Fruit fly (Drosophila melanogaster) whole organism, prepupa: ENCODE data around the gene DZIP1.

ENCODE experiments used
- Blimp-1 ChIP-seq: fragments of 200-800 bp; sonication (Bioruptor generic); optimal IDR thresholded peaks from 3 replicates; lab custom pipeline; 2017; ENCODE audit warnings: missing biosample characterization, missing genetic modification characterization, mild to moderate bottlenecking, moderate library complexity, missing genetic modification reagents
- CG10631 ChIP-seq: fragments of 200-800 bp; sonication (Bioruptor generic); optimal IDR thresholded peaks from 2 replicates; lab custom pipeline; 2016; ENCODE audit warnings: missing biosample characterization, missing genetic modification characterization
- CG10669 ChIP-seq: fragments of 200-800 bp; sonication (Bioruptor generic); optimal IDR thresholded peaks from 3 replicates; lab custom pipeline; 2018; ENCODE audit warnings: missing biosample characterization, mild to moderate bottlenecking, missing genetic modification characterization, moderate library complexity
- CG11294 ChIP-seq: fragments of 200-800 bp; sonication (Bioruptor generic); IDR thresholded peaks from 2 replicates; pipeline ENCODE4 v1.3.6; 2022; ENCODE audit warnings: missing biosample characterization, missing genetic modification characterization
- CG11762 ChIP-seq: fragments of 200-800 bp; sonication (Bioruptor generic); optimal IDR thresholded peaks from 3 replicates; lab custom pipeline; 2016; ENCODE audit warnings: missing biosample characterization, missing genetic modification characterization; ENCODE audit not compliant: insufficient read depth
- CG11902 ChIP-seq: fragments of 200-800 bp; sonication (Bioruptor generic); optimal IDR thresholded peaks from 3 replicates; lab custom pipeline; 2016; ENCODE audit warnings: missing biosample characterization, missing genetic modification characterization
- CG1621 ChIP-seq: fragments of 200-800 bp; sonication (Bioruptor generic); optimal IDR thresholded peaks from 3 replicates; lab custom pipeline; 2018; ENCODE audit warnings: missing biosample characterization, mild to moderate bottlenecking, missing genetic modification characterization
- CG16779 ChIP-seq: fragments of 200-800 bp; sonication (Bioruptor generic); optimal IDR thresholded peaks from 3 replicates; lab custom pipeline; 2017; ENCODE audit warnings: missing biosample characterization, mild to moderate bottlenecking, missing genetic modification characterization
- CG3032 ChIP-seq: fragments of 200-800 bp; optimal IDR thresholded peaks from 2 replicates; lab custom pipeline; 2019; ENCODE audit warnings: missing biosample characterization, mild to moderate bottlenecking, missing genetic modification characterization, moderate library complexity
- CG32006 ChIP-seq: fragments of 200-800 bp; sonication (Bioruptor generic); optimal IDR thresholded peaks from 3 replicates; lab custom pipeline; 2017; ENCODE audit warnings: missing biosample characterization, mild to moderate bottlenecking, missing genetic modification characterization
- CG34406 ChIP-seq: fragments of 200-800 bp; sonication (Bioruptor generic); optimal IDR thresholded peaks from 3 replicates; lab custom pipeline; 2016; ENCODE audit warnings: missing biosample characterization, missing genetic modification characterization
- CG3919 ChIP-seq: fragments of 200-800 bp; sonication (Bioruptor generic); optimal IDR thresholded peaks from 3 replicates; lab custom pipeline; 2016; ENCODE audit warnings: missing biosample characterization, missing genetic modification characterization
- CG4318 ChIP-seq: fragments of 200-800 bp; sonication (Bioruptor generic); optimal IDR thresholded peaks from 3 replicates; lab custom pipeline; 2017; ENCODE audit warnings: missing biosample characterization, mild to moderate bottlenecking, missing genetic modification characterization
- CG6163 ChIP-seq: fragments of 200-800 bp; sonication (Bioruptor generic); IDR thresholded peaks from 3 replicates; pipeline ENCODE4 v1.3.6; 2022; ENCODE audit warnings: missing biosample characterization, missing genetic modification characterization
- CG6792 ChIP-seq: fragments of 200-800 bp; sonication (Bioruptor generic); optimal IDR thresholded peaks from 3 replicates; lab custom pipeline; 2016; ENCODE audit warnings: missing biosample characterization, missing genetic modification characterization
- CG6808 ChIP-seq: fragments of 200-800 bp; sonication (Bioruptor generic); optimal IDR thresholded peaks from 3 replicates; lab custom pipeline; 2017; ENCODE audit warnings: missing biosample characterization, missing genetic modification characterization, mild to moderate bottlenecking, moderate library complexity, missing genetic modification reagents
- CG6854 ChIP-seq: fragments of 200-800 bp; sonication (Bioruptor generic); optimal IDR thresholded peaks from 2 replicates; lab custom pipeline; 2017; ENCODE audit warnings: missing biosample characterization, mild to moderate bottlenecking, missing genetic modification characterization
- CG7368 ChIP-seq: fragments of 200-800 bp; sonication (Bioruptor generic); optimal IDR thresholded peaks from 3 replicates; lab custom pipeline; 2016; ENCODE audit warnings: missing biosample characterization, missing genetic modification characterization
- CG8119 ChIP-seq: fragments of 200-800 bp; sonication (Bioruptor generic); IDR thresholded peaks from 3 replicates; pipeline ENCODE4 v1.3.6; 2022; ENCODE audit warnings: missing biosample characterization, missing genetic modification characterization
- CG8632 ChIP-seq: fragments of 200-800 bp; sonication (Bioruptor generic); optimal IDR thresholded peaks from 3 replicates; lab custom pipeline; 2016; ENCODE audit warnings: missing biosample characterization, missing genetic modification characterization
- CG9139 ChIP-seq: fragments of 200-800 bp; sonication (Bioruptor generic); optimal IDR thresholded peaks from 3 replicates; lab custom pipeline; 2017; ENCODE audit warnings: missing biosample characterization, mild to moderate bottlenecking, missing genetic modification characterization
- Eip75B ChIP-seq: fragments of 200-800 bp; sonication (Bioruptor generic); optimal IDR thresholded peaks from 3 replicates; lab custom pipeline; 2016; ENCODE audit warnings: missing biosample characterization, missing genetic modification characterization
- Eip78C ChIP-seq: fragments of 200-800 bp; sonication (Bioruptor generic); peaks from one replicate; lab custom pipeline; 2016; ENCODE audit warnings: missing biosample characterization, missing genetic modification characterization
- Eip93F ChIP-seq: fragments of 200-800 bp; sonication (Bioruptor generic); optimal IDR thresholded peaks from 2 replicates; lab custom pipeline; 2016; ENCODE audit warnings: missing biosample characterization, mild to moderate bottlenecking, missing genetic modification characterization
- Ets21C ChIP-seq: fragments of 200-800 bp; sonication (Bioruptor generic); optimal IDR thresholded peaks from 3 replicates; lab custom pipeline; 2016; ENCODE audit warnings: missing biosample characterization, missing genetic modification characterization
- Ets96B ChIP-seq: fragments of 200-800 bp; optimal IDR thresholded peaks from 2 replicates; lab custom pipeline; 2019; ENCODE audit warnings: missing biosample characterization, mild to moderate bottlenecking, missing genetic modification characterization, moderate library complexity
- Gug ChIP-seq: fragments of 200-800 bp; sonication (Bioruptor generic); IDR thresholded peaks from 2 replicates; pipeline ENCODE4 v1.3.6; 2022; ENCODE audit warnings: missing biosample characterization, missing genetic modification characterization
- Hr38 ChIP-seq: sonication (Bioruptor generic); optimal IDR thresholded peaks from 2 replicates; lab custom pipeline; 2016; ENCODE audit warnings: missing biosample characterization, missing genetic modification characterization
- Hr39 ChIP-seq: fragments of 200-800 bp; sonication (Bioruptor generic); optimal IDR thresholded peaks from 2 replicates; lab custom pipeline; 2016; ENCODE audit warnings: missing biosample characterization, missing genetic modification characterization
- Hr4 ChIP-seq: fragments of 200-800 bp; sonication (Bioruptor generic); optimal IDR thresholded peaks from 3 replicates; lab custom pipeline; 2016; ENCODE audit warnings: missing biosample characterization, missing genetic modification characterization
- Lpt ChIP-seq: fragments of 200-800 bp; sonication (Bioruptor generic); optimal IDR thresholded peaks from 3 replicates; lab custom pipeline; 2016; ENCODE audit warnings: missing biosample characterization, missing genetic modification characterization
- Met ChIP-seq: fragments of 200-800 bp; sonication (Bioruptor generic); optimal IDR thresholded peaks from 3 replicates; lab custom pipeline; 2016; ENCODE audit warnings: missing biosample characterization, missing genetic modification characterization
- OdsH ChIP-seq: fragments of 200-800 bp; sonication (Bioruptor generic); optimal IDR thresholded peaks from 3 replicates; lab custom pipeline; 2016; ENCODE audit warnings: missing biosample characterization, missing genetic modification characterization
- Smox ChIP-seq: fragments of 200-800 bp; sonication (Bioruptor generic); optimal IDR thresholded peaks from 3 replicates; lab custom pipeline; 2016; ENCODE audit warnings: missing biosample characterization, missing genetic modification characterization
- Sox102F ChIP-seq: fragments of 200-800 bp; sonication (Bioruptor generic); optimal IDR thresholded peaks from 2 replicates; lab custom pipeline; 2016; ENCODE audit warnings: missing biosample characterization, mild to moderate bottlenecking, missing genetic modification characterization
- Sox14 ChIP-seq: fragments of 200-800 bp; sonication (Bioruptor generic); optimal IDR thresholded peaks from 3 replicates; lab custom pipeline; 2016; ENCODE audit warnings: missing biosample characterization, missing genetic modification characterization
- Sox15 ChIP-seq: fragments of 200-800 bp; sonication (Bioruptor generic); optimal IDR thresholded peaks from 3 replicates; lab custom pipeline; 2016; ENCODE audit warnings: missing biosample characterization, missing genetic modification characterization
- acj6 ChIP-seq: fragments of 200-800 bp; sonication (Bioruptor generic); optimal IDR thresholded peaks from 3 replicates; lab custom pipeline; 2016; ENCODE audit warnings: missing biosample characterization, missing genetic modification characterization
- cyc ChIP-seq: fragments of 200-800 bp; sonication (Bioruptor generic); optimal IDR thresholded peaks from 3 replicates; lab custom pipeline; 2016; ENCODE audit warnings: missing biosample characterization, missing genetic modification characterization
- dac ChIP-seq: fragments of 200-800 bp; sonication (Bioruptor generic); optimal IDR thresholded peaks from 2 replicates; lab custom pipeline; 2017; ENCODE audit warnings: missing biosample characterization, mild to moderate bottlenecking, missing genetic modification characterization
- dsx ChIP-seq: fragments of 200-800 bp; optimal IDR thresholded peaks from 3 replicates; lab custom pipeline; 2019; ENCODE audit warnings: missing biosample characterization, mild to moderate bottlenecking, missing genetic modification characterization, moderate library complexity; ENCODE audit not compliant: poor library complexity, severe bottlenecking
- eg ChIP-seq: fragments of 200-800 bp; sonication (Bioruptor generic); IDR thresholded peaks from 3 replicates; pipeline ENCODE4 v1.3.6; 2022; ENCODE audit warnings: missing biosample characterization, missing genetic modification characterization
- fd59A ChIP-seq: fragments of 200-800 bp; sonication (Bioruptor generic); optimal IDR thresholded peaks from 2 replicates; lab custom pipeline; 2017; ENCODE audit warnings: missing biosample characterization, mild to moderate bottlenecking, missing genetic modification characterization, missing genetic modification reagents
- fkh ChIP-seq: fragments of 200-800 bp; sonication (Bioruptor generic); optimal IDR thresholded peaks from 3 replicates; lab custom pipeline; 2017; ENCODE audit warnings: missing biosample characterization, mild to moderate bottlenecking, missing genetic modification characterization, moderate library complexity
- lz ChIP-seq: fragments of 200-800 bp; sonication (Bioruptor generic); optimal IDR thresholded peaks from 3 replicates; lab custom pipeline; 2016; ENCODE audit warnings: missing biosample characterization, missing genetic modification characterization
- pdm3 ChIP-seq: fragments of 200-800 bp; sonication (Bioruptor generic); optimal IDR thresholded peaks from 3 replicates; lab custom pipeline; 2016; ENCODE audit warnings: missing biosample characterization, missing genetic modification characterization
- salr ChIP-seq, 2 experiments: fragments of 200-800 bp; sonication (Bioruptor generic); optimal IDR thresholded peaks; 3 replicates each; lab custom pipeline; 2016 to 2018; ENCODE audit warnings: missing biosample characterization in 2 of 2, missing genetic modification characterization in 2 of 2, mild to moderate bottlenecking in 1 of 2
- spab ChIP-seq: fragments of 200-800 bp; sonication (Bioruptor generic); optimal IDR thresholded peaks from 2 replicates; lab custom pipeline; 2017; ENCODE audit warnings: missing biosample characterization, mild to moderate bottlenecking, missing genetic modification characterization, missing genetic modification reagents
- svp ChIP-seq: fragments of 200-800 bp; sonication (Bioruptor generic); peaks from one replicate; lab custom pipeline; 2016; ENCODE audit warnings: missing biosample characterization, missing genetic modification characterization
- topi ChIP-seq: fragments of 200-800 bp; sonication (Bioruptor generic); optimal IDR thresholded peaks from 3 replicates; lab custom pipeline; 2016; ENCODE audit warnings: missing biosample characterization, missing genetic modification characterization

The DZIP1 gene

dm6 chr3R:24556554-24556953 is 41.5 kb downstream of the DZIP1 start:
- no peak for TF ChIP-seq CG6163 (GFP tag; lab: Robert Waterston, UW)
- no peak for TF ChIP-seq salr (GFP tag; optimal IDR thresholded peaks at IDR 0.05; lab: Kevin White, UChicago)
- TF ChIP-seq dsx (GFP tag; lab: Kevin White, UChicago): no peak
- no peak for TF ChIP-seq CG11902 (GFP tag; lab: Kevin White, UChicago)

DNA sequence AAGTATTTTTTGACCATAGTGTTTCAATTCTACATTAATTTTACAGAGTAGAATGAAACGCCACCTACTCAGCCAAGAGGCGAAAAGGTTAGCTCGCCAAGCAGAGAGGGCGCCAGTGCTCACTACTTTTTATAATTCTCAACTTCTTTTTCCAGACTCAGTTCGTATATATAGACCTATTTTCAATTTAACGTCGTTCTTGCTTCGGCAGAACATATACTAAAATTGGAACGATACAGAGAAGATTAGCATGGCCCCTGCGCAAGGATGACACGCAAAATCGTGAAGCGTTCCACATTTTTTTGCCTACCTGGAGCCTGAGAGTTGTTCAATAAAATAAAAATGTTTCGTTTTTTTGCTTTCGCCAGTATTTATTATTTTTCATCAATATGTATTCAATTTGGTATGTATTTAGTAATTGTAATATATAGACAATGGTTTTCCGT is 42.0 kb downstream of the DZIP1 start:
- peak; percentile 19 for TF ChIP-seq CG6854 (GFP tag; lab: Kevin White, UChicago)
- TF ChIP-seq Sox14 (GFP tag; lab: Kevin White, UChicago): peak; percentile 51
- peak; percentile 75 for TF ChIP-seq Hr39 (GFP tag; lab: Kevin White, UChicago)
- TF ChIP-seq Met (GFP tag; lab: Kevin White, UChicago): peak; percentile 63
- no peak for TF ChIP-seq CG32006
- peak; percentile 56 for TF ChIP-seq lz (GFP tag; lab: Kevin White, UChicago)
- TF ChIP-seq CG10631 (GFP tag; lab: Kevin White, UChicago): no peak
- TF ChIP-seq Eip78C (GFP tag; lab: Kevin White, UChicago): peak; percentile 81
- no peak for TF ChIP-seq Hr38 (GFP tag; lab: Kevin White, UChicago)
- TF ChIP-seq Ets96B (tag; lab: Kevin White, UChicago): no peak
- TF ChIP-seq CG8119 (GFP tag; lab: Robert Waterston, UW): no peak
- no peak for TF ChIP-seq Sox102F
- TF ChIP-seq Eip93F (GFP tag; lab: Kevin White, UChicago): no peak
- peak; percentile 89 for TF ChIP-seq svp (GFP tag; lab: Kevin White, UChicago)
- TF ChIP-seq pdm3 (GFP tag; lab: Kevin White, UChicago): no peak
- TF ChIP-seq Eip75B (GFP tag; lab: Kevin White, UChicago): no peak
- peak; percentile 4 for TF ChIP-seq CG6792 (GFP tag; lab: Kevin White, UChicago)
- TF ChIP-seq CG3919 (GFP tag; lab: Kevin White, UChicago): no peak
- TF ChIP-seq CG11294: no peak
- TF ChIP-seq topi (GFP tag; lab: Kevin White, UChicago): peak; percentile 72
- TF ChIP-seq CG11762 (GFP tag; lab: Kevin White, UChicago): no peak
- TF ChIP-seq Ets21C (GFP tag; lab: Kevin White, UChicago): peak; percentile 13
- TF ChIP-seq CG1621 (tag; lab: Kevin White, UChicago): no peak
- no peak for TF ChIP-seq CG6163 (GFP tag; lab: Robert Waterston, UW)
- TF ChIP-seq fd59A: no peak
- peak; percentile 48 for TF ChIP-seq OdsH (GFP tag; lab: Kevin White, UChicago)
- TF ChIP-seq CG9139: peak; percentile 52
- TF ChIP-seq Gug (GFP tag; lab: Robert Waterston, UW): no peak
- no peak for TF ChIP-seq CG10669 (GFP tag; lab: Kevin White, UChicago)
- no peak for TF ChIP-seq Lpt (GFP tag; lab: Kevin White, UChicago)
- no peak for TF ChIP-seq CG8632 (GFP tag; lab: Kevin White, UChicago)
- TF ChIP-seq dac (GFP tag; lab: Kevin White, UChicago): no peak
- TF ChIP-seq CG3032 (tag; lab: Kevin White, UChicago): peak; percentile 1
- no peak for TF ChIP-seq CG4318 (GFP tag; lab: Kevin White, UChicago)
- no peak for TF ChIP-seq Smox (GFP tag; lab: Kevin White, UChicago)
- peak; percentile 44 for TF ChIP-seq acj6
- peak; percentile 12 for TF ChIP-seq CG11902 (GFP tag; lab: Kevin White, UChicago)
- TF ChIP-seq Hr4 (GFP tag; lab: Kevin White, UChicago): peak; percentile 25
- no peak for TF ChIP-seq fkh (GFP tag; lab: Kevin White, UChicago)
- no peak for TF ChIP-seq Sox15
- TF ChIP-seq eg (GFP tag; lab: Robert Waterston, UW): no peak
- no peak for TF ChIP-seq CG6808 (GFP tag; lab: Kevin White, UChicago)
- TF ChIP-seq spab (GFP tag; lab: Kevin White, UChicago): no peak
- no peak for TF ChIP-seq CG16779 (tag; lab: Kevin White, UChicago)
- TF ChIP-seq Blimp-1: no peak
- peak; percentile 67 for TF ChIP-seq cyc
- TF ChIP-seq CG7368 (GFP tag; lab: Kevin White, UChicago): no peak
- TF ChIP-seq CG34406 (GFP tag; lab: Kevin White, UChicago): no peak
- TF ChIP-seq salr (GFP tag; optimal IDR thresholded peaks at IDR 0.05; lab: Kevin White, UChicago): no peak
